Worm (Caenorhabditis elegans): ENCODE measurements around the gene hrg-9.

DNA sequence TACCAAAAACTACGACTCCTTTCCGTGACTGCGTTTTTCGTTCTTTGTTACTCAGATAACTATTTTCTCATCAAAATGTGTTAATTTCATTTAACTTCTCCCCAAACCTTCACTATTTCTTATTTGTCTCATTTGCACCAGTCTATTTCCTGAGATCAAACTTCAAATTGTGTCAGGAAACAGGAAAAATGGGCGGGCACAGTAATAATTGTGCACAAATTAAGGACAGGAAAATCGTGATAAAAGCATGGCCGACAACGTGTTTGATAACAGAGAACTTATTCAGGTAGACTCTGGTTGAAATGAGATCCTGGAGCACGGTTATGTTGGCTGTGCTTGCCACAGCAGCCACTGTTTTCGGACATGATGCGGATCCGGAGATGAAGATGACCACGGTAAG, 43.4 kb downstream of the hrg-9 start, which contains the start of gene lipl-1:
- TF ChIP-seq mep-1 (tag; optimal IDR thresholded peaks at IDR 0.05) (no peak), pha-4 (tag; optimal IDR thresholded peaks at IDR 0.05) (no peak), elt-1 (tag; optimal IDR thresholded peaks at IDR 0.05; ENCODE audit: borderline replicate concordance, insufficient read depth) (no peak), ceh-83 (GFP tag; optimal IDR thresholded peaks at IDR 0.05) (no peak), unc-62 (GFP tag; optimal IDR thresholded peaks at IDR 0.05) (no peak), elt-3 (tag; optimal IDR thresholded peaks at IDR 0.05) (no peak), blmp-1 (tag; optimal IDR thresholded peaks at IDR 0.05) (no peak), lin-13 (tag; optimal IDR thresholded peaks at IDR 0.05) (no peak), M03D4.4 (tag; optimal IDR thresholded peaks at IDR 0.05) (no peak), snpc-4 (tag; optimal IDR thresholded peaks at IDR 0.05) (no peak), bed-3 (GFP tag; optimal IDR thresholded peaks at IDR 0.05) (no peak)

Data from whole organism, mixed stage, embryonic.